Worm (Caenorhabditis elegans) whole organism, L4 larva: ENCODE measurements around the gene tbc-17.

ENCODE experiments used
- mdl-1 ChIP-seq, 2 experiments: fragments of 150-350 bp in 1 of 2; sonication (generic microtip) in 1 of 2; optimal IDR thresholded peaks; 2 replicates each; lab custom pipeline; 2014 to 2017; ENCODE audit warnings: missing biosample characterization in 2 of 2, missing genetic modification characterization in 2 of 2
- mxl-2 ChIP-seq: fragments of 200-800 bp; sonication (Bioruptor generic); conservative IDR thresholded peaks from 2 replicates; pipeline ENCODE4 v1.3.6; 2022; ENCODE audit warnings: missing genetic modification reagents, missing genetic modification characterization, missing compliant biosample characterization
- zag-1 ChIP-seq: fragments of 150-350 bp; optimal IDR thresholded peaks from 2 replicates; lab custom pipeline; 2014; ENCODE audit warnings: missing biosample characterization, missing genetic modification characterization

ce11 chrII:12689333-12689732, 4.9 kb upstream of the tbc-17 start:
- TF ChIP-seq zag-1 = no peak
- TF ChIP-seq mdl-1 (tag; optimal IDR thresholded peaks at IDR 0.05; lab: Kevin White, UChicago) = no peak
- TF ChIP-seq mxl-2 (GFP tag; lab: Robert Waterston, UW) = no peak
